Worm (Caenorhabditis elegans) whole organism, early embryonic: ENCODE results near the gene glt-1.

Experiments
- B0310.2 ChIP-seq: sonication (generic microtip); optimal IDR thresholded peaks from 2 replicates; lab custom pipeline; 2016; ENCODE audit warnings: mild to moderate bottlenecking, missing genetic modification characterization, missing compliant biosample characterization
- F13C5.2 ChIP-seq: sonication (generic microtip); optimal IDR thresholded peaks from 2 replicates; lab custom pipeline; 2017; ENCODE audit warnings: mild to moderate bottlenecking, missing genetic modification characterization, inconsistent platforms, missing compliant biosample characterization
- aly-1 ChIP-seq: sonication (generic microtip); optimal IDR thresholded peaks from 2 replicates; lab custom pipeline; 2016; ENCODE audit warnings: missing genetic modification characterization, missing compliant biosample characterization
- ama-1 ChIP-seq: fragments of 150-350 bp; optimal IDR thresholded peaks from 2 replicates; lab custom pipeline; 2014
- ceh-13 ChIP-seq: fragments of 200-800 bp; sonication (Bioruptor generic); optimal IDR thresholded peaks from 2 replicates; lab custom pipeline; 2018; ENCODE audit warnings: mild to moderate bottlenecking, missing genetic modification characterization, missing compliant biosample characterization
- ceh-36 ChIP-seq: sonication (generic microtip); optimal IDR thresholded peaks from 2 replicates; lab custom pipeline; 2016; ENCODE audit warnings: missing genetic modification characterization, inconsistent platforms, missing compliant biosample characterization
- ets-7 ChIP-seq: sonication (generic microtip); optimal IDR thresholded peaks from 2 replicates; lab custom pipeline; 2016; ENCODE audit warnings: missing genotype, missing genetic modification characterization, missing compliant biosample characterization
- flt-1 ChIP-seq: fragments of 200-800 bp; sonication (Bioruptor generic); IDR thresholded peaks from 2 replicates; pipeline ENCODE4 v1.3.6; 2022; ENCODE audit warnings: missing genetic modification characterization, missing compliant biosample characterization
- hmbx-1 ChIP-seq: sonication (generic microtip); optimal IDR thresholded peaks from 2 replicates; lab custom pipeline; 2016; ENCODE audit warnings: mild to moderate bottlenecking, missing genetic modification characterization, missing compliant biosample characterization
- hmg-4 ChIP-seq: fragments of 200-800 bp; sonication (Bioruptor generic); optimal IDR thresholded peaks from 2 replicates; lab custom pipeline; 2018; ENCODE audit warnings: mild to moderate bottlenecking, missing genetic modification characterization, missing compliant biosample characterization
- hnd-1 ChIP-seq: sonication (generic microtip); optimal IDR thresholded peaks from 2 replicates; lab custom pipeline; 2016; ENCODE audit warnings: missing genetic modification characterization, missing compliant biosample characterization
- pes-1 ChIP-seq: fragments of 200-800 bp; sonication (Bioruptor generic); IDR thresholded peaks from 2 replicates; pipeline ENCODE4 v1.3.6; 2022; ENCODE audit warnings: missing genetic modification reagents, missing genetic modification characterization, missing compliant biosample characterization
- scrt-1 ChIP-seq: fragments of 200-800 bp; sonication (Bioruptor generic); IDR thresholded peaks from 2 replicates; pipeline ENCODE4 v1.3.6; 2022; ENCODE audit warnings: missing genetic modification characterization, missing compliant biosample characterization
- sea-1 ChIP-seq: fragments of 200-800 bp; sonication (Bioruptor generic); conservative IDR thresholded peaks from 2 replicates; pipeline ENCODE4 v1.3.6; 2022; ENCODE audit warnings: missing genetic modification characterization, missing compliant biosample characterization
- tbx-11 ChIP-seq: fragments of 200-800 bp; sonication (Bioruptor generic); IDR thresholded peaks from 2 replicates; pipeline ENCODE4 v1.3.6; 2022; ENCODE audit warnings: missing genetic modification characterization, missing compliant biosample characterization
- tbx-37 ChIP-seq: fragments of 200-800 bp; sonication (Bioruptor generic); conservative IDR thresholded peaks from 2 replicates; pipeline ENCODE4 v1.3.6; 2022; ENCODE audit warnings: missing genetic modification reagents, missing genetic modification characterization, missing compliant biosample characterization
- tra-4 ChIP-seq: sonication (generic microtip); optimal IDR thresholded peaks from 2 replicates; lab custom pipeline; 2017; ENCODE audit warnings: missing genetic modification characterization, missing compliant biosample characterization

Gene glt-1

DNA sequence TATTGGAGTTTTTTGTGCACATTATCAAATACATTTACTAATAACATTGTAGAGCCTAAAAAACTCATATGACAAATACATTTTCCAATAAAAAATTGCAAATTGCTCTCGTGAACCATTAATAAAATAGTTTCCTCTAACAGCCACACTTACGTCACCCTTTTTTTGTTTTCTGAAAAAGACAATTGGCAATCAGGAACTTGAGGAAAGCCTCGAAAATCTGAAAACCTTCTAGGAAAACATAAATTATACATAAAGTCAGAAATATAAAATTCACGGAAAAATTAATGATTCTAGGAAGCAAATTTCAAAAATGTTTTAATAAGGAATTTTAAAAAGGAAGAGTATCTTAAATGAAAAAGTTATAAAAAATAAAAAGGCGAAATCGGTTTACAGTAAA, 21.3 kb downstream of the glt-1 start:
- no peak for TF ChIP-seq ama-1 (lab: Kevin White, UChicago)
- TF ChIP-seq ets-7 (tag; lab: Kevin White, UChicago), result no peak
- no peak for TF ChIP-seq hmbx-1 (tag; lab: Kevin White, UChicago)
- TF ChIP-seq tbx-37 (GFP tag; lab: Robert Waterston, UW), result no peak
- no peak for TF ChIP-seq tra-4
- no peak for TF ChIP-seq tbx-11
- no peak for TF ChIP-seq scrt-1 (GFP tag; lab: Robert Waterston, UW)
- TF ChIP-seq sea-1 (GFP tag; lab: Robert Waterston, UW), result no peak
- TF ChIP-seq ceh-36 (tag; lab: Kevin White, UChicago), result no peak

- TF ChIP-seq tbx-11 (no peak), B0310.2 (tag; lab: Kevin White, UChicago) (no peak), sea-1 (GFP tag; lab: Robert Waterston, UW) (no peak)
These were observed 22.7 kb downstream of the glt-1 start, which contains the start of gene npr-16 for ce11 chrX:3518494-3518893. Gene npr-16 (plus strand): TSS chrX:3518794.

DNA sequence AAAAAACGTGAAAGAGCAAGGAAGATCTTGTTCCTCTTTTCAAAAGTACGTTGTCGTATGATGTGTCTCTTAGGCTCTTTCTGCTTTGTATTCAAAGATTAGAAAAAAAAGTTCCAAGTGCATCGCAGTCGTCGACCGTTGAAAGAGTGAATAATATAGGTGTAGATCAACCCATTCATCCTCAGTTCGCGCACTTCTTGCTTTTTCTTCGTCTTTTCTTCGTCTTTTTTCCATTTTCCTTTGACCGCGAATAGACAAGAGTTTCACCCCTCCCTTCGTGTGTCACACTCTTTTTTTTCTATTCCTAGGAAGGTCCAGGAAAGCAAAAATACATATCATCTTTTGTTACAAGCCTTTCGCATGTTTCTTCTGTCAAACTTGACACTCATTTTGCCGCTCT, 30.9 kb downstream of the glt-1 start:
- TF ChIP-seq aly-1 (tag; lab: Kevin White, UChicago), result no peak
- no peak for TF ChIP-seq ceh-36 (tag; lab: Kevin White, UChicago)
- TF ChIP-seq scrt-1 (GFP tag; lab: Robert Waterston, UW), result no peak

DNA sequence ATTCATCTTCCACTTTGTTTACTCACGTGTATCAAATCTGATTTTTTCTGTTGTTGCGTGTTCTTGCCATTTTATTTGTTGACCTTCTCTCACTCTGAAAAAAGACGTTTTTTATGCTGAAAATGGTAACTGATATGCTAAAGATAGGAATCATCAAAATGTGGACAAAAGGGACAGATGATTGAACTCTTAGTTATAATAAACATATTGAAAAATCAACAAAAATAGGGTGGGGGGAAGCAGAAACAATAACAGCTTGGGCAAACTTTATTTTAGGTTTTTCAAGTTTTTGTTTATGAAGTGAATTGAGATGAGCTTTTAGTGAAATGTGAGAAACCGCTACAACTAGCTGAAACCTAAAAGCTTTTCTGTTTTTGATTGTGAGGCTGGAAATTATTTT, 37.1 kb downstream of the glt-1 start, which contains the start of gene F56B6.6:
F56B6.6 (minus strand) TSS at position 101 of the 400 bp plus-strand sequence.
- TF ChIP-seq ama-1 (lab: Kevin White, UChicago), result no peak
- TF ChIP-seq ets-7 (tag; lab: Kevin White, UChicago), result no peak
- TF ChIP-seq ceh-36 (tag; lab: Kevin White, UChicago), result no peak
- TF ChIP-seq hmg-4 (GFP tag; lab: Kevin White, UChicago), result no peak
- no peak for TF ChIP-seq hnd-1 (tag; lab: Kevin White, UChicago)
- TF ChIP-seq tbx-11, result no peak
- TF ChIP-seq tbx-37 (GFP tag; lab: Robert Waterston, UW), result no peak
- no peak for TF ChIP-seq tra-4
- no peak for TF ChIP-seq aly-1 (tag; lab: Kevin White, UChicago)
- TF ChIP-seq ceh-13, result no peak
- no peak for TF ChIP-seq scrt-1 (GFP tag; lab: Robert Waterston, UW)
- TF ChIP-seq B0310.2 (tag; lab: Kevin White, UChicago), result no peak
- TF ChIP-seq flt-1 (GFP tag; lab: Robert Waterston, UW), result no peak
- TF ChIP-seq F13C5.2 (tag; lab: Kevin White, UChicago), result no peak
- no peak for TF ChIP-seq sea-1 (GFP tag; lab: Robert Waterston, UW)
- no peak for TF ChIP-seq pes-1 (GFP tag; lab: Robert Waterston, UW)
- TF ChIP-seq hmbx-1 (tag; lab: Kevin White, UChicago), result no peak

DNA sequence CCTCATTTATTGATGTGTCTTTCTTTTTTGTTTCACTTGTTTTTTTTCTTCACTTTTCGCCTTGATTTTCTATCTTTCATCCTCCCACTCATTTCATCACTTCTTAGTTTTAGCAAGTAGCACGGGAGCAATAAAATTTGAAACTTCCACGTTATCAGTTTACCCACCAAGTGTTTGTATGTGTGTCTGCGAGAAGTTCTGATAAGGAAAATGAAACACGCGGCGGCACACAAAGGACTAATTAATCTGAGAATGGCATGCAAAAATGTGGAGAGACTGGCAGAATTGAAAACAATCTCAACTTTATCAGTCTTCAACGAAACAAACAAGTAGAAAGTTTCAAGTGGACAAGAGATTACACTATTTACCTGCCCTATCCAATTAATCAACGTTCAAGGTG, 38.4 kb downstream of the glt-1 start:
- TF ChIP-seq hnd-1 (tag; lab: Kevin White, UChicago), result no peak
- TF ChIP-seq hmg-4 (GFP tag; lab: Kevin White, UChicago), result no peak
- no peak for TF ChIP-seq tbx-11
- no peak for TF ChIP-seq F13C5.2 (tag; lab: Kevin White, UChicago)
- no peak for TF ChIP-seq ets-7 (tag; lab: Kevin White, UChicago)
- no peak for TF ChIP-seq hmbx-1 (tag; lab: Kevin White, UChicago)
- TF ChIP-seq B0310.2 (tag; lab: Kevin White, UChicago), result no peak
- no peak for TF ChIP-seq ceh-36 (tag; lab: Kevin White, UChicago)
- TF ChIP-seq tra-4, result no peak
- TF ChIP-seq flt-1 (GFP tag; lab: Robert Waterston, UW), result no peak
- TF ChIP-seq ceh-13, result no peak
- no peak for TF ChIP-seq aly-1 (tag; lab: Kevin White, UChicago)
- no peak for TF ChIP-seq ama-1 (lab: Kevin White, UChicago)

DNA sequence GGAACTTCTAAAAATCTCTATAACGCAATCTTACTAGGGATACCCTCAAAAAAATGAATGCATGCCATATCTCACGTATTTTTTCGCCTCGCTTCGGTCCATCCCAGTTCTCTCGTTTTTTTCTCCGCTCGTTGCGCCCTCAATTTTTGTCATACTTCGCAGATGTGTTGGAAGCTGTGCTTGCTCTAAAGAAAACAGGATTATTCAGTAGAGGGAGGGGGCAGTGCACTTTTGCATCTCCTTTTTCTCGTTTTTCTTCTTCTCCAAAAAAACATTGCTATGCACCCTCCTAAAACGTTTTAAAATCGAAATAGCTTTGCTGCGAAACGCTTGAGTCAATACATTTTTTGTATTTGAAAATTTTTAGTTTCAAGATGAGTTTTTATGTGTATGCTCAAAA, 39.7 kb downstream of the glt-1 start:
- no peak for TF ChIP-seq pes-1 (GFP tag; lab: Robert Waterston, UW)
- no peak for TF ChIP-seq flt-1 (GFP tag; lab: Robert Waterston, UW)
- no peak for TF ChIP-seq ama-1 (lab: Kevin White, UChicago)
- no peak for TF ChIP-seq hmbx-1 (tag; lab: Kevin White, UChicago)
- no peak for TF ChIP-seq hmg-4 (GFP tag; lab: Kevin White, UChicago)
- TF ChIP-seq tbx-37 (GFP tag; lab: Robert Waterston, UW), result no peak
- TF ChIP-seq aly-1 (tag; lab: Kevin White, UChicago), result no peak
- TF ChIP-seq tra-4, result no peak
- no peak for TF ChIP-seq ets-7 (tag; lab: Kevin White, UChicago)
- no peak for TF ChIP-seq tbx-11
- no peak for TF ChIP-seq scrt-1 (GFP tag; lab: Robert Waterston, UW)
- TF ChIP-seq sea-1 (GFP tag; lab: Robert Waterston, UW), result no peak
- no peak for TF ChIP-seq B0310.2 (tag; lab: Kevin White, UChicago)

ce11 chrX:3536302-3537251, 40.8 kb downstream of the glt-1 start:
- no peak for TF ChIP-seq B0310.2 (tag; lab: Kevin White, UChicago)
- no peak for TF ChIP-seq hmg-4 (GFP tag; lab: Kevin White, UChicago)
- no peak for TF ChIP-seq ceh-36 (tag; lab: Kevin White, UChicago)
- TF ChIP-seq ama-1 (lab: Kevin White, UChicago), result no peak
- TF ChIP-seq F13C5.2 (tag; lab: Kevin White, UChicago), result no peak
- TF ChIP-seq hmbx-1 (tag; lab: Kevin White, UChicago), result no peak
- TF ChIP-seq aly-1 (tag; lab: Kevin White, UChicago), result no peak
- TF ChIP-seq tra-4, result no peak
- TF ChIP-seq scrt-1 (GFP tag; lab: Robert Waterston, UW), result no peak
- TF ChIP-seq hnd-1 (tag; lab: Kevin White, UChicago), result no peak
- TF ChIP-seq sea-1 (GFP tag; lab: Robert Waterston, UW), result no peak
- TF ChIP-seq tbx-11, result no peak
- TF ChIP-seq ets-7 (tag; lab: Kevin White, UChicago), result no peak
- no peak for TF ChIP-seq ceh-13
- no peak for TF ChIP-seq tbx-37 (GFP tag; lab: Robert Waterston, UW)
- TF ChIP-seq flt-1 (GFP tag; lab: Robert Waterston, UW), result no peak
- no peak for TF ChIP-seq pes-1 (GFP tag; lab: Robert Waterston, UW)
